Worm (Caenorhabditis elegans): ENCODE results near the gene T16G1.3.
A peak's percentile ranks its signal among the peaks of the same experiment; 100 is the strongest.

Gene T16G1.3

DNA sequence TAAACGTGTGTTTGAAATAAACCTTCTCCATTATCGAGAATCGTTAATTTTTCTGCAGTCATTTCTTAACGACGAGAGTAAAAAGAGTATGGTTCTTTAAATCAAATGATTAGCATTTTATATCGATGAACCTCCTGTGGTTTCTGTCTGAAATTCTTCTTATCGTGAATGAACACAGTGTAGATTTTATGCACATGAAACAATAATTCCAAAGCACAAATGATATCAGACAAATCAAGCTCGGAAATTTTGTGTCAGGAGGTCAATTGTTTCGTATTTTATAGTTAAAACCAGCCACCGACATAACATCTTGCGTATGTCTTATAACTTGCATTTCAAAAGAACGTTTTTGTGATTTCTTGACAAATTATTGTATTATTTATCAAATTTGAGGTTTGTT lies 7.0 kb downstream of the T16G1.3 start, which contains the start of gene T16G1.6:
Gene T16G1.6, minus strand, starts transcription at position 77 of the 400 bp plus-strand sequence.
- no peak for TF ChIP-seq unc-39 (tag; optimal IDR thresholded peaks at IDR 0.05)
- no peak for TF ChIP-seq nhr-76 (tag; optimal IDR thresholded peaks at IDR 0.05)
- TF ChIP-seq nhr-237 (tag; optimal IDR thresholded peaks at IDR 0.05): no peak
- TF ChIP-seq cnd-1 (tag; optimal IDR thresholded peaks at IDR 0.05): no peak
- TF ChIP-seq elt-3 (tag; optimal IDR thresholded peaks at IDR 0.05): no peak
- no peak for TF ChIP-seq nhr-12 (tag; optimal IDR thresholded peaks at IDR 0.05)
- no peak for TF ChIP-seq ceh-83 (GFP tag; optimal IDR thresholded peaks at IDR 0.05)
- TF ChIP-seq nhr-28 (tag; optimal IDR thresholded peaks at IDR 0.05): no peak
- TF ChIP-seq lsy-2 (tag; optimal IDR thresholded peaks at IDR 0.05): no peak
- no peak for TF ChIP-seq ztf-11 (tag; optimal IDR thresholded peaks at IDR 0.05)
- TF ChIP-seq hlh-1 (tag; optimal IDR thresholded peaks at IDR 0.05): no peak
- no peak for TF ChIP-seq mls-2 (tag; optimal IDR thresholded peaks at IDR 0.05)
- no peak for TF ChIP-seq unc-120 (tag; optimal IDR thresholded peaks at IDR 0.05; ENCODE audit: poor library complexity, severe bottlenecking)
- TF ChIP-seq ceh-43 (GFP tag; optimal IDR thresholded peaks at IDR 0.05): no peak
- TF ChIP-seq lin-13 (tag; optimal IDR thresholded peaks at IDR 0.05): no peak
- TF ChIP-seq M03D4.4 (tag; optimal IDR thresholded peaks at IDR 0.05): no peak
- no peak for TF ChIP-seq sem-2 (GFP tag; optimal IDR thresholded peaks at IDR 0.05)
- no peak for TF ChIP-seq ceh-39 (tag; optimal IDR thresholded peaks at IDR 0.05)
- TF ChIP-seq lin-32 (GFP tag; optimal IDR thresholded peaks at IDR 0.05): no peak
- no peak for TF ChIP-seq bed-3 (GFP tag; optimal IDR thresholded peaks at IDR 0.05)

DNA sequence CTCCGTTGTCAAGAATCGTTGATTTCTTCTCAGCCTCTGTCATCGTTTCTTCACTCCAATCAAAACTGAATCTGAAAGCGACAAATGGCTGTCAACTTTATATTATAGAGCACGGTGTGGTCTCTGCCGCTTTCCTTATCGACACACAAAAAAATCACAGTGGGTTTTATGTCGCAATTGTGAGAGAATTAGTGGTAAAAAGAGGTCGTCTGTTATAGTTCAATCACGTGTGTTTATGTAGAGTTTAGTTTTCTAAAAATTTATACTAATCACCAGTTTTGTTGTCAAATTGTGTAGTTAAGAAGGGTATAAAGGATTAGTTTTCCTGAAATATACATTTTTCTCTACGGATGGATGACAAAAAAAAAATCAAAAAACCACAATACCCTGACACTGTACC lies 9.2 kb downstream of the T16G1.3 start, which contains the start of gene T16G1.7:
Gene T16G1.7, minus strand, starts transcription at position 137 of the 400 bp plus-strand sequence.
- TF ChIP-seq nhr-237 (tag; optimal IDR thresholded peaks at IDR 0.05) (no peak), nhr-2 (tag; optimal IDR thresholded peaks at IDR 0.05) (no peak)

DNA sequence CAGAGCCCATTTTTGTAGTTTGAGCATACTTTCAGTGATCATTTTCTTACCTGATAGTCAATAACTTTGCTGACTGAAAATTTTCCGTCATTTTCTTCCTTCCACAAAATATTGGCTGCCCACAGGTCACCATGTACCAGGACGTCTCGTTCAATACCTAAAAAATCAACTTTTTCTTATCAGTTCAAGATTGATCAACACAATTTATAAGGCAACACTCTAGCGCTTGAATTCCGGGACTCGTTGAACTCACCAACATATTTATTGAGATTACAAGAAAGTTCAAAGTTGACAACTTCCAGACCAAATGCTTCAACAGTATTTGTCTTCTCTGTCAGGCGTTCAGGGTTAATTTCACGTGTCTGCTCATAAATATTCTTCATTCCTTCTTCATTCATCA lies 10.5 kb downstream of the T16G1.3 start:
- no peak for TF ChIP-seq unc-39 (tag; optimal IDR thresholded peaks at IDR 0.05)
- TF ChIP-seq nhr-76 (tag; optimal IDR thresholded peaks at IDR 0.05): no peak
- TF ChIP-seq M03D4.4 (tag; optimal IDR thresholded peaks at IDR 0.05): no peak
- TF ChIP-seq tbx-8 (GFP tag; optimal IDR thresholded peaks at IDR 0.05): no peak
- no peak for TF ChIP-seq cnd-1 (tag; optimal IDR thresholded peaks at IDR 0.05)

DNA sequence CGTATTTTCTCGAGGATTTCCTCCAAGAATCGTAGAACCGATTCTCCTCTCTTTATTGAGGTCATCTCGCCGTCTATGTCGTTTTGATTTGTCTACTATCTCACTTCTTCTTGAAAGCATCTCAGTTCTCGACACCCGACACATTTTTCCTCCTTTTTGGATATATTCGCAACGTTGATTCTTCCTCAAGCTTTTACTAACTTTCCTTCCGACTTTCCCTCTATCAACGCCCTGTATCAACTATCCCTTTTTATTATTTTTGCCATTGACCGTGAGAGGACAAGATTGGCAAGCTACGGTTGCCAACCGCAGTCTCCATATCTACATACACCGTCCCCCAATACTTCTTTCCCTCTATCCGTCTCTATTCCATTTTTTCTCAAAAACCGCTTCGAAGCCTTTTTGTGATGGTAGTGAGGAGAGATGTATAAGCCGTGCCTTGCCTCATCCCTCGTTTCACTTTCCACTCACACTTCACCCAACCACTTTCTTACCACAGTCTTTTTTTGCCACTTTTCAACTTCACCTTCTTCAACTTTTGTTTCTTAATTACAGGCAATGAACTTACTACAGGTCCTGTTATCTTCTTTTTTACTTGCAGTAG lies 15.1 kb downstream of the T16G1.3 start, which contains the start of gene T16G1.2:
Gene T16G1.2, plus strand, starts transcription at position 554 of the 604 bp plus-strand sequence.
- peak; percentile 24 for TF ChIP-seq blmp-1 (tag; optimal IDR thresholded peaks at IDR 0.05)
- TF ChIP-seq sem-2 (GFP tag; optimal IDR thresholded peaks at IDR 0.05): no peak

DNA sequence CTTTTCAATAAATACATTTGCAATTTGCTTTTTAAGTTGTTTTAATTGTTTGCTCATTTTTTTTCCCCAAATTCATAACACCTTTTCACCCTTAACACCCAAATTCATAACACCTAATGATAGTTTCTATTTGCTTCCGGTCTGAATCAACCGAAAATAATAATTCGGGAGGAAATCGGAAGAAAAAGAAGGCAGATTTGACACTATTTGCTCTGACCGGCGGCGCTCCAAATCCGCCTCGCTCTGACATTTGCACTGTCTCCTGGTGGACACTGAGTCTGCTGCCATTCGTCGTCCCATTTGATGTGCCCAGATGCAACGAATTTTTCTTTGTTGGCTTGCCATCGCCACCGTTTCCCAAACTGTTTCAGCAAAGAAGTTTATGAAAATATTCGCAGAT lies 20.0 kb downstream of the T16G1.3 start, which contains the start of gene pqn-67:
Gene pqn-67, plus strand, starts transcription at position 301 of the 400 bp plus-strand sequence.
- TF ChIP-seq hlh-1 (tag; optimal IDR thresholded peaks at IDR 0.05): no peak
- no peak for TF ChIP-seq flh-1 (GFP tag; optimal IDR thresholded peaks at IDR 0.05)
- no peak for TF ChIP-seq nhr-12 (tag; optimal IDR thresholded peaks at IDR 0.05)
- TF ChIP-seq sem-2 (GFP tag; optimal IDR thresholded peaks at IDR 0.05): no peak
- TF ChIP-seq pha-4 (tag; optimal IDR thresholded peaks at IDR 0.05): no peak
- no peak for TF ChIP-seq sptf-1 (tag; optimal IDR thresholded peaks at IDR 0.05)
- no peak for TF ChIP-seq nhr-2 (tag; optimal IDR thresholded peaks at IDR 0.05)
- TF ChIP-seq nhr-237 (tag; optimal IDR thresholded peaks at IDR 0.05): no peak
- no peak for TF ChIP-seq snpc-4 (tag; optimal IDR thresholded peaks at IDR 0.05)
- TF ChIP-seq tbx-8 (GFP tag; optimal IDR thresholded peaks at IDR 0.05): no peak
- TF ChIP-seq ceh-83 (GFP tag; optimal IDR thresholded peaks at IDR 0.05): no peak
- no peak for TF ChIP-seq lin-13 (tag; optimal IDR thresholded peaks at IDR 0.05)
- TF ChIP-seq elt-1 (tag; optimal IDR thresholded peaks at IDR 0.05; ENCODE audit: borderline replicate concordance, insufficient read depth): no peak
- TF ChIP-seq M03D4.4 (tag; optimal IDR thresholded peaks at IDR 0.05): no peak
- TF ChIP-seq drap-1 (GFP tag; optimal IDR thresholded peaks at IDR 0.05): no peak

DNA sequence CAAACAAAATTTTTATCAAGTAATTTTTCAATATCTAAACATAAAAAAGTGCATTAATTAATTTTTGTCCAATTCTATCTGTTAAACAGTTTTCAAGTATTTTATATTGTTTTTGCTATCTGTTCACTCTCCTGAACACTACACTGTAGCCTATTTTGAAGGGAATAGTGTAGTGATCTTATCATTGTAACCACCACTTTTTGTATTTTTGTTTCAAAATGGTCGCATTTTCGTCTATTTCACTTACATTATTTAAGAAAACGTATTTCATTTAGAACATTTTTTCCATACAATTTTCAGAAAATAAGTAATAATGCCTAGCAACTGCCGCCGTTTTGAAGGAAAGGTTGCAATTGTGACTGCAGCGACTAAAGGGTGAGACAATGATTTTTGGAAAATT lies 21.8 kb downstream of the T16G1.3 start, which contains the start of gene dhrs-4:
Gene dhrs-4, plus strand, starts transcription at position 301 of the 400 bp plus-strand sequence.
- TF ChIP-seq mls-2 (tag; optimal IDR thresholded peaks at IDR 0.05) (no peak), hlh-1 (tag; optimal IDR thresholded peaks at IDR 0.05) (no peak), ces-1 (GFP tag; optimal IDR thresholded peaks at IDR 0.05) (no peak), ceh-83 (GFP tag; optimal IDR thresholded peaks at IDR 0.05) (no peak), nhr-237 (tag; optimal IDR thresholded peaks at IDR 0.05) (no peak), ham-2 (GFP tag; optimal IDR thresholded peaks at IDR 0.05) (no peak), mab-5 (tag; optimal IDR thresholded peaks at IDR 0.05) (no peak), ztf-11 (tag; optimal IDR thresholded peaks at IDR 0.05) (no peak), tbx-8 (GFP tag; optimal IDR thresholded peaks at IDR 0.05) (no peak), nhr-12 (tag; optimal IDR thresholded peaks at IDR 0.05) (no peak), M03D4.4 (tag; optimal IDR thresholded peaks at IDR 0.05) (no peak), elt-1 (tag; optimal IDR thresholded peaks at IDR 0.05; ENCODE audit: borderline replicate concordance, insufficient read depth) (no peak), pha-4 (tag; optimal IDR thresholded peaks at IDR 0.05) (no peak), nhr-28 (tag; optimal IDR thresholded peaks at IDR 0.05) (no peak), lsy-2 (tag; optimal IDR thresholded peaks at IDR 0.05) (no peak), nhr-2 (tag; optimal IDR thresholded peaks at IDR 0.05) (no peak)
